Fruit fly (Drosophila melanogaster) whole organism, embryonic: ENCODE results near the gene RpS25.

Experiments
- Adf1 ChIP-seq: fragments of 200-800 bp; sonication (Bioruptor generic); IDR thresholded peaks from 2 replicates; pipeline ENCODE4 v1.3.6; 2022; ENCODE audit warnings: missing biosample characterization, missing genetic modification characterization
- B-H2 ChIP-seq: fragments of 200-800 bp; sonication (Bioruptor generic); optimal IDR thresholded peaks from 2 replicates; lab custom pipeline; 2018; ENCODE audit warnings: missing biosample characterization, mild to moderate bottlenecking, missing genetic modification characterization
- CG10565 ChIP-seq: fragments of 200-800 bp; sonication (Bioruptor generic); optimal IDR thresholded peaks from 3 replicates; lab custom pipeline; 2016; ENCODE audit warnings: missing biosample characterization, mild to moderate bottlenecking, missing genetic modification characterization
- CG11398 ChIP-seq: fragments of 200-800 bp; sonication (Bioruptor generic); optimal IDR thresholded peaks from 2 replicates; lab custom pipeline; 2016; ENCODE audit warnings: missing biosample characterization, missing genetic modification characterization
- CG12219 ChIP-seq: fragments of 200-800 bp; sonication (Bioruptor generic); optimal IDR thresholded peaks from 3 replicates; lab custom pipeline; 2018; ENCODE audit warnings: missing biosample characterization, mild to moderate bottlenecking, missing genetic modification characterization
- CG12659 ChIP-seq: fragments of 200-800 bp; sonication (Bioruptor generic); optimal IDR thresholded peaks from 3 replicates; lab custom pipeline; 2017; ENCODE audit warnings: mild to moderate bottlenecking, missing biosample characterization, missing genetic modification reagents, missing genetic modification characterization
- CG13287 ChIP-seq: fragments of 200-800 bp; sonication (Bioruptor generic); IDR thresholded peaks from 2 replicates; pipeline ENCODE4 v1.3.6; 2022; ENCODE audit warnings: missing biosample characterization, missing genetic modification characterization; ENCODE audit not compliant: partially characterized antibody
- CG13894 ChIP-seq: fragments of 200-800 bp; sonication (Bioruptor generic); optimal IDR thresholded peaks from 3 replicates; lab custom pipeline; 2018; ENCODE audit warnings: missing biosample characterization, mild to moderate bottlenecking, missing genetic modification characterization, moderate library complexity
- CG16813 ChIP-seq: fragments of 200-800 bp; sonication (Bioruptor generic); IDR thresholded peaks from 3 replicates; pipeline ENCODE4 v1.3.6; 2022; ENCODE audit warnings: missing biosample characterization, missing genetic modification characterization; ENCODE audit not compliant: partially characterized antibody
- CG16815 ChIP-seq: fragments of 200-800 bp; sonication (Bioruptor generic); optimal IDR thresholded peaks from 3 replicates; lab custom pipeline; 2017; ENCODE audit warnings: missing biosample characterization, mild to moderate bottlenecking, missing genetic modification characterization
- CG17359 ChIP-seq: fragments of 200-800 bp; sonication (Bioruptor generic); optimal IDR thresholded peaks from 3 replicates; lab custom pipeline; 2018; ENCODE audit warnings: missing biosample characterization, mild to moderate bottlenecking, missing genetic modification characterization, moderate library complexity
- CG17829 ChIP-seq: fragments of 200-800 bp; optimal IDR thresholded peaks from 2 replicates; lab custom pipeline; 2019; ENCODE audit warnings: missing biosample characterization, mild to moderate bottlenecking, missing genetic modification characterization, moderate library complexity
- CG1792 ChIP-seq: fragments of 200-800 bp; sonication (Bioruptor generic); optimal IDR thresholded peaks from 2 replicates; lab custom pipeline; 2016; ENCODE audit warnings: missing biosample characterization, missing genetic modification characterization
- CG4282 ChIP-seq: fragments of 200-800 bp; sonication (Bioruptor generic); optimal IDR thresholded peaks from 2 replicates; lab custom pipeline; 2016; ENCODE audit warnings: missing biosample characterization, missing genetic modification characterization
- CG4617 ChIP-seq: fragments of 200-800 bp; sonication (Bioruptor generic); optimal IDR thresholded peaks from 3 replicates; lab custom pipeline; 2016; ENCODE audit warnings: missing biosample characterization, missing genetic modification characterization, borderline replicate concordance
- CG6272 ChIP-seq: fragments of 200-800 bp; sonication (Bioruptor generic); IDR thresholded peaks from 2 replicates; pipeline ENCODE4 v1.3.6; 2022; ENCODE audit warnings: missing biosample characterization, missing genetic modification characterization
- CG7839 ChIP-seq: fragments of 200-800 bp; sonication (Bioruptor generic); optimal IDR thresholded peaks from 3 replicates; lab custom pipeline; 2018; ENCODE audit warnings: missing biosample characterization, mild to moderate bottlenecking, missing genetic modification characterization, moderate library complexity
- CG8281 ChIP-seq: fragments of 200-800 bp; sonication (Bioruptor generic); optimal IDR thresholded peaks from 2 replicates; lab custom pipeline; 2018; ENCODE audit warnings: missing biosample characterization, mild to moderate bottlenecking, missing genetic modification characterization, moderate library complexity
- CG8924 ChIP-seq: fragments of 200-800 bp; optimal IDR thresholded peaks from 3 replicates; lab custom pipeline; 2019; ENCODE audit warnings: missing biosample characterization, mild to moderate bottlenecking, missing genetic modification characterization, moderate library complexity
- Chrac-16 ChIP-seq: fragments of 200-800 bp; sonication (Bioruptor generic); optimal IDR thresholded peaks from 3 replicates; lab custom pipeline; 2016; ENCODE audit warnings: missing biosample characterization, missing genetic modification characterization
- Deaf1 ChIP-seq: fragments of 200-800 bp; optimal IDR thresholded peaks from 3 replicates; lab custom pipeline; 2019; ENCODE audit warnings: missing biosample characterization, mild to moderate bottlenecking, missing genetic modification characterization, moderate library complexity
- E2f2 ChIP-seq: fragments of 200-800 bp; sonication (Bioruptor generic); IDR thresholded peaks from 2 replicates; pipeline ENCODE4 v1.3.6; 2022; ENCODE audit warnings: missing biosample characterization, missing genetic modification characterization
- Gug ChIP-seq: fragments of 200-800 bp; sonication (Bioruptor generic); IDR thresholded peaks from 4 replicates; pipeline ENCODE4 v1.3.6; 2022; ENCODE audit warnings: missing biosample characterization, missing genetic modification characterization
- H2.0 ChIP-seq: fragments of 200-800 bp; sonication (Bioruptor generic); IDR thresholded peaks from 2 replicates; pipeline ENCODE4 v1.3.6; 2022; ENCODE audit warnings: missing biosample characterization, missing genetic modification characterization
- HLHmδ ChIP-seq: fragments of 200-800 bp; sonication (Bioruptor generic); optimal IDR thresholded peaks from 2 replicates; lab custom pipeline; 2018; ENCODE audit warnings: missing biosample characterization, mild to moderate bottlenecking, missing genetic modification characterization, moderate library complexity
- HmgZ ChIP-seq: fragments of 200-800 bp; sonication (Bioruptor generic); optimal IDR thresholded peaks from 2 replicates; lab custom pipeline; 2018; ENCODE audit warnings: missing biosample characterization, mild to moderate bottlenecking, missing genetic modification characterization
- MESR4 ChIP-seq: fragments of 200-800 bp; sonication (Bioruptor generic); optimal IDR thresholded peaks from 2 replicates; lab custom pipeline; 2018; ENCODE audit warnings: missing biosample characterization, mild to moderate bottlenecking, missing genetic modification characterization, moderate library complexity
- Sin3A ChIP-seq: fragments of >200 bp; optimal IDR thresholded peaks from 2 replicates; lab custom pipeline; 2018
- Sox100B ChIP-seq: fragments of 200-800 bp; sonication (Bioruptor generic); optimal IDR thresholded peaks from 3 replicates; lab custom pipeline; 2018; ENCODE audit warnings: missing biosample characterization, mild to moderate bottlenecking, missing genetic modification characterization
- Usf ChIP-seq: fragments of 200-800 bp; sonication (Bioruptor generic); optimal IDR thresholded peaks from 2 replicates; lab custom pipeline; 2017; ENCODE audit warnings: missing genotype, missing biosample characterization, missing genetic modification characterization
- YL-1 ChIP-seq: fragments of 200-800 bp; sonication (Bioruptor generic); optimal IDR thresholded peaks from 3 replicates; lab custom pipeline; 2017; ENCODE audit warnings: missing biosample characterization, mild to moderate bottlenecking, missing genetic modification characterization
- ato ChIP-seq: fragments of 200-800 bp; sonication (Bioruptor generic); IDR thresholded peaks from 2 replicates; pipeline ENCODE4 v1.3.6; 2022; ENCODE audit warnings: missing biosample characterization, missing genetic modification characterization; ENCODE audit not compliant: partially characterized antibody
- chn ChIP-seq: fragments of 200-800 bp; sonication (Bioruptor generic); optimal IDR thresholded peaks from 2 replicates; lab custom pipeline; 2016; ENCODE audit warnings: missing biosample characterization, missing genetic modification characterization
- dmrt11E ChIP-seq: fragments of 200-800 bp; sonication (Bioruptor generic); optimal IDR thresholded peaks from 3 replicates; lab custom pipeline; 2018; ENCODE audit warnings: missing biosample characterization, mild to moderate bottlenecking, missing genetic modification characterization, moderate library complexity
- fu2 ChIP-seq: fragments of 200-800 bp; sonication (Bioruptor generic); optimal IDR thresholded peaks from 2 replicates; lab custom pipeline; 2016; ENCODE audit warnings: missing biosample characterization, missing genetic modification characterization
- gcm2 ChIP-seq: fragments of 200-800 bp; sonication (Bioruptor generic); optimal IDR thresholded peaks from 2 replicates; lab custom pipeline; 2016; ENCODE audit warnings: missing biosample characterization, missing genetic modification characterization
- hbn ChIP-seq: fragments of 200-800 bp; sonication (Bioruptor generic); IDR thresholded peaks from 2 replicates; pipeline ENCODE4 v1.3.6; 2022; ENCODE audit warnings: missing biosample characterization, missing genetic modification characterization; ENCODE audit not compliant: partially characterized antibody
- inv ChIP-seq: fragments of 200-800 bp; sonication (Bioruptor generic); IDR thresholded peaks from 2 replicates; pipeline ENCODE4 v1.3.6; 2022; ENCODE audit warnings: missing biosample characterization, missing genetic modification characterization; ENCODE audit not compliant: partially characterized antibody
- knrl ChIP-seq: fragments of 200-800 bp; sonication (Bioruptor generic); IDR thresholded peaks from 3 replicates; pipeline ENCODE4 v1.3.6; 2022; ENCODE audit warnings: missing biosample characterization, missing genetic modification characterization; ENCODE audit not compliant: partially characterized antibody
- mirr ChIP-seq: fragments of 200-800 bp; sonication (Bioruptor generic); optimal IDR thresholded peaks from 3 replicates; lab custom pipeline; 2018; ENCODE audit warnings: missing biosample characterization, mild to moderate bottlenecking, missing genetic modification characterization
- phol ChIP-seq: fragments of 200-800 bp; sonication (Bioruptor generic); optimal IDR thresholded peaks from 3 replicates; lab custom pipeline; 2018; ENCODE audit warnings: missing biosample characterization, mild to moderate bottlenecking, missing genetic modification characterization, moderate library complexity
- pzg ChIP-seq: fragments of 200-800 bp; sonication (Bioruptor generic); optimal IDR thresholded peaks from 3 replicates; lab custom pipeline; 2018; ENCODE audit warnings: missing biosample characterization, mild to moderate bottlenecking, missing genetic modification characterization, moderate library complexity
- rib ChIP-seq: fragments of 200-800 bp; sonication (Bioruptor generic); IDR thresholded peaks from 2 replicates; pipeline ENCODE4 v1.3.6; 2022; ENCODE audit warnings: missing biosample characterization, missing genetic modification characterization
- row ChIP-seq: fragments of 200-800 bp; sonication (Bioruptor generic); IDR thresholded peaks from 3 replicates; pipeline ENCODE4 v1.3.6; 2022; ENCODE audit warnings: missing biosample characterization, missing genetic modification characterization
- sc ChIP-seq, 3 experiments: fragments of >200 bp in 2 of 3; fragments of 200-800 bp in 1 of 3; sonication (Bioruptor generic) in 1 of 3; optimal IDR thresholded peaks; 2 replicates in 2 of 3; 3 replicates in 1 of 3; lab custom pipeline; 2017; ENCODE audit warnings: mild to moderate bottlenecking in 1 of 3, missing biosample characterization in 1 of 3, missing genetic modification characterization in 1 of 3, missing genetic modification reagents in 1 of 3
- scrt ChIP-seq: fragments of 200-800 bp; sonication (Bioruptor generic); optimal IDR thresholded peaks from 2 replicates; lab custom pipeline; 2018; ENCODE audit warnings: missing biosample characterization, mild to moderate bottlenecking, missing genetic modification characterization, moderate library complexity
- sens ChIP-seq: fragments of 200-800 bp; sonication (Bioruptor generic); peaks from one replicate; lab custom pipeline; 2016; ENCODE audit warnings: missing biosample characterization, missing genetic modification characterization
- sim ChIP-seq: fragments of 200-800 bp; sonication (Bioruptor generic); IDR thresholded peaks from 2 replicates; pipeline ENCODE4 v1.3.6; 2022; ENCODE audit warnings: missing biosample characterization, missing genetic modification characterization
- sna ChIP-seq: fragments of 200-800 bp; sonication (Bioruptor generic); IDR thresholded peaks from 2 replicates; pipeline ENCODE4 v1.3.6; 2022; ENCODE audit warnings: missing biosample characterization, missing genetic modification characterization; ENCODE audit not compliant: partially characterized antibody

Gene RpS25

dm6 chr3R:11236041-11236440 lies 20.0 kb upstream of the RpS25 start, which contains the start of gene CG31441 (continued):
- TF ChIP-seq CG17359 (tag; lab: Kevin White, UChicago): peak; percentile 22
- TF ChIP-seq CG10565 (GFP tag; lab: Kevin White, UChicago): no peak
- TF ChIP-seq MESR4: peak; percentile 18
- TF ChIP-seq sc (optimal IDR thresholded peaks at IDR 0.05; lab: Kevin White, UChicago): no peak
- no peak for TF ChIP-seq sc (GFP tag; optimal IDR thresholded peaks at IDR 0.05; lab: Kevin White, UChicago)
- TF ChIP-seq gcm2 (GFP tag; lab: Kevin White, UChicago): no peak
- no peak for TF ChIP-seq CG8924 (tag; lab: Kevin White, UChicago)
- no peak for TF ChIP-seq scrt (GFP tag; lab: Kevin White, UChicago)
- no peak for TF ChIP-seq Sox100B (GFP tag; lab: Kevin White, UChicago)
- TF ChIP-seq mirr (GFP tag; lab: Kevin White, UChicago): no peak
- TF ChIP-seq hbn (GFP tag; lab: Robert Waterston, UW): peak; percentile 63
- peak; percentile 37 for TF ChIP-seq CG4617 (GFP tag; lab: Kevin White, UChicago)
- TF ChIP-seq ato (GFP tag; lab: Robert Waterston, UW): peak; percentile 30; the same call in 1 of the 2 replicates
- TF ChIP-seq CG12659 (GFP tag; lab: Kevin White, UChicago): peak; percentile 7
- TF ChIP-seq CG11398: no peak
- no peak for TF ChIP-seq CG12219
- no peak for TF ChIP-seq Gug (GFP tag; lab: Robert Waterston, UW)
- peak; percentile 38 for TF ChIP-seq HmgZ (tag; lab: Kevin White, UChicago)
- no peak for TF ChIP-seq dmrt11E (tag; lab: Kevin White, UChicago)
- TF ChIP-seq row (GFP tag; lab: Robert Waterston, UW): 0 out of 3 replicates have a peak, but pooled peaks have one; percentile 12
- TF ChIP-seq CG13287 (GFP tag; lab: Robert Waterston, UW): peak; percentile 64; the same call in 1 of the 2 replicates
- TF ChIP-seq Usf (GFP tag; lab: Kevin White, UChicago): no peak
- no peak for TF ChIP-seq rib
- no peak for TF ChIP-seq sim (GFP tag; lab: Robert Waterston, UW)
- 0 out of 2 replicates have a peak, but pooled peaks have one; percentile 50 for TF ChIP-seq sna
- TF ChIP-seq CG6272: no peak
- no peak for TF ChIP-seq CG16813 (GFP tag; lab: Robert Waterston, UW)
- TF ChIP-seq sens (GFP tag; lab: Kevin White, UChicago): peak; percentile 83
- TF ChIP-seq YL-1 (GFP tag; lab: Kevin White, UChicago): no peak
- TF ChIP-seq H2.0 (GFP tag; lab: Robert Waterston, UW): no peak
- TF ChIP-seq, all 482 proteins: peak for 45

- TF ChIP-seq YL-1 (GFP tag; lab: Kevin White, UChicago) (peak; percentile 55), Chrac-16 (GFP tag; lab: Kevin White, UChicago) (no peak), HLHmδ (GFP tag; lab: Kevin White, UChicago) (peak; percentile 12), H2.0 (GFP tag; lab: Robert Waterston, UW) (no peak), fu2 (GFP tag; lab: Kevin White, UChicago) (no peak), Sin3A (peak; percentile 93), inv (GFP tag; lab: Robert Waterston, UW) (no peak), Adf1 (GFP tag; lab: Robert Waterston, UW) (no peak), B-H2 (GFP tag; lab: Kevin White, UChicago) (no peak), phol (peak; percentile 7), CG8281 (no peak), E2f2 (GFP tag; lab: Robert Waterston, UW) (peak; percentile 58), sens (GFP tag; lab: Kevin White, UChicago) (peak; percentile 88), CG4282 (GFP tag; lab: Kevin White, UChicago) (no peak), CG1792 (GFP tag; lab: Kevin White, UChicago) (no peak), pzg (GFP tag; lab: Kevin White, UChicago) (peak; percentile 89), knrl (GFP tag; lab: Robert Waterston, UW) (peak; percentile 33; the same call in 1 of the 3 replicates), CG13894 (tag; lab: Kevin White, UChicago) (no peak), CG7839 (tag; lab: Kevin White, UChicago) (no peak), chn (GFP tag; lab: Kevin White, UChicago) (no peak), CG17829 (tag; lab: Kevin White, UChicago) (peak; percentile 49), CG16815 (GFP tag; lab: Kevin White, UChicago) (no peak), Deaf1 (tag; lab: Kevin White, UChicago) (no peak), sim (GFP tag; lab: Robert Waterston, UW) (no peak)
These were observed 18.9 kb upstream of the RpS25 start, which contains the start of the genes Arfip and CG17721 for dm6 chr3R:11234918-11235371. Arfip (minus strand) TSS chr3R:11235013. CG17721 (plus strand) TSS chr3R:11235140.
